Worm (Caenorhabditis elegans) whole organism, dauer: Measurements from ENCODE around the gene slcr-46.2.

Experiments used
- unc-62 ChIP-seq: sonication (generic microtip); optimal IDR thresholded peaks from 2 replicates; lab custom pipeline; 2017; ENCODE audit warnings: missing biosample characterization, missing genetic modification reagents, missing genetic modification characterization

Gene slcr-46.2

ce11 chrV:19390029-19390428 lies at the start of gene slcr-46.2:
slcr-46.2 (minus strand) TSS chrV:19390129.
- TF ChIP-seq unc-62: no peak

ce11 chrV:19436307-19436706 lies 46.4 kb upstream of the slcr-46.2 start, which contains the start of gene C25F9.14:
C25F9.14 (plus strand) TSS chrV:19436484.
- TF ChIP-seq unc-62: no peak

- no peak for TF ChIP-seq unc-62
These were observed 44.0 kb upstream of the slcr-46.2 start, which contains the start of gene C25F9.16 for ce11 chrV:19433806-19434437. C25F9.16 (plus strand) TSS chrV:19434387.

ce11 chrV:19432972-19433371 lies 43.0 kb upstream of the slcr-46.2 start, which contains the start of gene C25F9.11:
C25F9.11 (minus strand) TSS chrV:19433072.
- no peak for TF ChIP-seq unc-62

- no peak for TF ChIP-seq unc-62
These were observed 42.1 kb upstream of the slcr-46.2 start for ce11 chrV:19432030-19432429.

ce11 chrV:19431036-19431435 lies 41.1 kb upstream of the slcr-46.2 start, which contains the start of gene srw-85:
srw-85 (minus strand) TSS chrV:19431136.
- no peak for TF ChIP-seq unc-62

- no peak for TF ChIP-seq unc-62
These were observed 40.5 kb upstream of the slcr-46.2 start for ce11 chrV:19430351-19430913.

- TF ChIP-seq unc-62: no peak
These were observed 39.7 kb upstream of the slcr-46.2 start for ce11 chrV:19429605-19430004.

ce11 chrV:19428936-19429335 lies 39.0 kb upstream of the slcr-46.2 start:
- TF ChIP-seq unc-62: no peak

ce11 chrV:19428097-19428496 lies 38.2 kb upstream of the slcr-46.2 start:
- no peak for TF ChIP-seq unc-62

ce11 chrV:19421131-19421530 lies 31.2 kb upstream of the slcr-46.2 start, which contains the start of gene C25F9.2:
C25F9.2 (plus strand) TSS chrV:19421471.
- no peak for TF ChIP-seq unc-62

- TF ChIP-seq unc-62: no peak
These were observed 27.9 kb upstream of the slcr-46.2 start, which contains the start of gene C25F9.15 for ce11 chrV:19417836-19418235. C25F9.15 (plus strand) TSS chrV:19418136.

- TF ChIP-seq unc-62: no peak
These were observed 26.5 kb upstream of the slcr-46.2 start, which contains the start of the genes C25F9.4 and C25F9.9 for ce11 chrV:19416475-19416874. C25F9.4 (minus strand) TSS chrV:19416575. C25F9.9 (plus strand) TSS chrV:19416611.

ce11 chrV:19410663-19411062 lies 20.7 kb upstream of the slcr-46.2 start, which contains the start of gene C25F9.5:
C25F9.5 (minus strand) TSS chrV:19410857.
- no peak for TF ChIP-seq unc-62

ce11 chrV:19405276-19405815 lies 15.4 kb upstream of the slcr-46.2 start, which contains the start of the genes C25F9.6 and C25F9.10:
C25F9.6 (minus strand) TSS chrV:19405326.
C25F9.10 (plus strand) TSS chrV:19405729.
- no peak for TF ChIP-seq unc-62

ce11 chrV:19403619-19404018 lies 13.7 kb upstream of the slcr-46.2 start:
- TF ChIP-seq unc-62: no peak

- TF ChIP-seq unc-62: no peak
These were observed 12.9 kb upstream of the slcr-46.2 start, which contains the start of gene C25F9.12 for ce11 chrV:19402855-19403254. C25F9.12 (minus strand) TSS chrV:19402955.
